Worm (Caenorhabditis elegans): ENCODE measurements around the gene F25G6.8.

Gene F25G6.8

ce11 chrV:8565075-8565474 lies at the start of gene F25G6.8:
TSS of gene F25G6.8 (minus strand) at chrV:8565175.
- TF ChIP-seq lin-38 (GFP tag; IDR thresholded peaks at IDR 0.05) (peak; percentile 5; the same call in 1 of the 2 replicates), daf-12 (tag; optimal IDR thresholded peaks at IDR 0.05) (no peak)

ce11 chrV:8610633-8611404 lies 45.8 kb upstream of the F25G6.8 start, which contains the start of gene fip-4:
TSS of gene fip-4 (minus strand) at chrV:8611268.
- TF ChIP-seq skn-1 (tag; optimal IDR thresholded peaks at IDR 0.05) = no peak
- no peak for TF ChIP-seq dmd-8 (GFP tag; IDR thresholded peaks at IDR 0.05)
- TF ChIP-seq mep-1 (tag; optimal IDR thresholded peaks at IDR 0.05) = peak; percentile 26
- no peak for TF ChIP-seq php-3 (GFP tag; IDR thresholded peaks at IDR 0.05)
- TF ChIP-seq fkh-10 (GFP tag; optimal IDR thresholded peaks at IDR 0.05) = no peak
- TF ChIP-seq snpc-4 (tag; optimal IDR thresholded peaks at IDR 0.05) = no peak
- TF ChIP-seq Y48G9A.11 (GFP tag; IDR thresholded peaks at IDR 0.05) = no peak
- no peak for TF ChIP-seq spr-1 (tag; optimal IDR thresholded peaks at IDR 0.05)
- peak; percentile 45 for TF ChIP-seq hlh-11 (tag; optimal IDR thresholded peaks at IDR 0.05)
- no peak for TF ChIP-seq daf-19 (GFP tag; conservative IDR thresholded peaks at IDR 0.05)
- no peak for TF ChIP-seq tra-1 (GFP tag; IDR thresholded peaks at IDR 0.05)
- no peak for TF ChIP-seq nhr-111 (GFP tag; optimal IDR thresholded peaks at IDR 0.05)
- TF ChIP-seq vab-7 (GFP tag; IDR thresholded peaks at IDR 0.05) = no peak
- TF ChIP-seq ztf-7 (tag; optimal IDR thresholded peaks at IDR 0.05) = no peak
- TF ChIP-seq fos-1 (tag; optimal IDR thresholded peaks at IDR 0.05) = no peak
- no peak for TF ChIP-seq unc-130 (GFP tag; optimal IDR thresholded peaks at IDR 0.05)
- no peak for TF ChIP-seq saeg-2 (GFP tag; IDR thresholded peaks at IDR 0.05)
- no peak for TF ChIP-seq ceh-20 (GFP tag; IDR thresholded peaks at IDR 0.05)
- no peak for TF ChIP-seq lir-3 (tag; optimal IDR thresholded peaks at IDR 0.05)
- TF ChIP-seq ama-1 (optimal IDR thresholded peaks at IDR 0.05) = peak; percentile 76
- no peak for TF ChIP-seq arid-1 (GFP tag; conservative IDR thresholded peaks at IDR 0.05)
- no peak for TF ChIP-seq jun-1 (tag; optimal IDR thresholded peaks at IDR 0.05)
- TF ChIP-seq lin-38 (GFP tag; IDR thresholded peaks at IDR 0.05) = no peak
- no peak for TF ChIP-seq F44E2.7 (GFP tag; IDR thresholded peaks at IDR 0.05)
- TF ChIP-seq T26A8.4 (GFP tag; IDR thresholded peaks at IDR 0.05) = no peak
- no peak for TF ChIP-seq egl-43 (GFP tag; IDR thresholded peaks at IDR 0.05)
- no peak for TF ChIP-seq nhr-48 (tag; optimal IDR thresholded peaks at IDR 0.05)
- no peak for TF ChIP-seq attf-4 (tag; optimal IDR thresholded peaks at IDR 0.05)
- TF ChIP-seq nhr-77 (tag; optimal IDR thresholded peaks at IDR 0.05) = peak; percentile 57
- TF ChIP-seq F26F4.8 (GFP tag; conservative IDR thresholded peaks at IDR 0.05) = no peak
- TF ChIP-seq Y105C5A.15 (GFP tag; IDR thresholded peaks at IDR 0.05) = no peak
- TF ChIP-seq pha-4 (GFP tag; IDR thresholded peaks at IDR 0.05) = no peak
- peak; percentile 92 for TF ChIP-seq pha-4 (tag; optimal IDR thresholded peaks at IDR 0.05)
- no peak for TF ChIP-seq lin-1 (GFP tag; IDR thresholded peaks at IDR 0.05)
- TF ChIP-seq dpl-1 (GFP tag; optimal IDR thresholded peaks at IDR 0.05) = no peak
- TF ChIP-seq unc-62 (GFP tag; optimal IDR thresholded peaks at IDR 0.05 in 1 of 2) = no peak
- TF ChIP-seq unc-62 (tag; optimal IDR thresholded peaks at IDR 0.05) = no peak
- peak; percentile 12 for TF ChIP-seq cey-2 (tag; optimal IDR thresholded peaks at IDR 0.05; ENCODE audit: borderline replicate concordance, insufficient read depth)
- TF ChIP-seq lin-39 (tag; optimal IDR thresholded peaks at IDR 0.05) = no peak
- TF ChIP-seq dve-1 (tag; optimal IDR thresholded peaks at IDR 0.05; ENCODE audit: insufficient read depth) = peak; percentile 62
- TF ChIP-seq nhr-237 (tag; optimal IDR thresholded peaks at IDR 0.05) = no peak
- TF ChIP-seq nhr-42 (GFP tag; IDR thresholded peaks at IDR 0.05) = no peak
- no peak for TF ChIP-seq ceh-44 (GFP tag; IDR thresholded peaks at IDR 0.05)
- TF ChIP-seq R02D3.7 (tag; optimal IDR thresholded peaks at IDR 0.05) = no peak
- TF ChIP-seq spr-3 (GFP tag; optimal IDR thresholded peaks at IDR 0.05) = no peak
- peak; percentile 57; the same call in 1 of the 2 replicates for TF ChIP-seq nhr-41 (GFP tag; IDR thresholded peaks at IDR 0.05)
- peak; percentile 67; the same call in 1 of the 2 replicates for TF ChIP-seq mxl-2 (GFP tag; conservative IDR thresholded peaks at IDR 0.05)
- no peak for TF ChIP-seq nhr-11 (tag; optimal IDR thresholded peaks at IDR 0.05)
